Fruit fly (Drosophila melanogaster) whole organism, embryonic: ENCODE results near the gene CG10984.

ENCODE experiments used
- Bgb ChIP-seq: fragments of 200-800 bp; sonication (Bioruptor generic); IDR thresholded peaks from 2 replicates; pipeline ENCODE4 v1.3.6; 2022; ENCODE audit warnings: missing biosample characterization, missing genetic modification characterization; ENCODE audit not compliant: partially characterized antibody
- CG11696 ChIP-seq: fragments of 200-800 bp; sonication (Bioruptor generic); IDR thresholded peaks from 2 replicates; pipeline ENCODE4 v1.3.6; 2022; ENCODE audit warnings: missing biosample characterization, missing genetic modification characterization
- CG12659 ChIP-seq: fragments of 200-800 bp; sonication (Bioruptor generic); optimal IDR thresholded peaks from 3 replicates; lab custom pipeline; 2017; ENCODE audit warnings: mild to moderate bottlenecking, missing biosample characterization, missing genetic modification reagents, missing genetic modification characterization
- CG13287 ChIP-seq: fragments of 200-800 bp; sonication (Bioruptor generic); IDR thresholded peaks from 2 replicates; pipeline ENCODE4 v1.3.6; 2022; ENCODE audit warnings: missing biosample characterization, missing genetic modification characterization; ENCODE audit not compliant: partially characterized antibody
- CG14441 ChIP-seq: fragments of 200-800 bp; sonication (Bioruptor generic); IDR thresholded peaks from 2 replicates; pipeline ENCODE4 v1.3.6; 2022; ENCODE audit warnings: missing biosample characterization, missing genetic modification characterization
- CG15479 ChIP-seq: fragments of 200-800 bp; sonication (Bioruptor generic); optimal IDR thresholded peaks from 3 replicates; lab custom pipeline; 2019; ENCODE audit warnings: missing biosample characterization, mild to moderate bottlenecking, missing genetic modification characterization, moderate library complexity
- CG17361 ChIP-seq: fragments of 200-800 bp; sonication (Bioruptor generic); IDR thresholded peaks from 3 replicates; pipeline ENCODE4 v1.3.6; 2022; ENCODE audit warnings: missing biosample characterization, missing genetic modification characterization
- CG1792 ChIP-seq: fragments of 200-800 bp; sonication (Bioruptor generic); optimal IDR thresholded peaks from 2 replicates; lab custom pipeline; 2016; ENCODE audit warnings: missing biosample characterization, missing genetic modification characterization
- CG2116 ChIP-seq: fragments of 200-800 bp; sonication (Bioruptor generic); optimal IDR thresholded peaks from 3 replicates; lab custom pipeline; 2018; ENCODE audit warnings: missing biosample characterization, mild to moderate bottlenecking, missing genetic modification characterization
- CG4328 ChIP-seq: fragments of 200-800 bp; sonication (Bioruptor generic); optimal IDR thresholded peaks from 3 replicates; lab custom pipeline; 2017; ENCODE audit warnings: missing biosample characterization, missing genetic modification reagents, missing genetic modification characterization
- CG43689 ChIP-seq: fragments of 200-800 bp; sonication (Bioruptor generic); IDR thresholded peaks from 2 replicates; pipeline ENCODE4 v1.3.6; 2022; ENCODE audit warnings: missing biosample characterization, missing genetic modification characterization
- CG6254 ChIP-seq: fragments of 200-800 bp; sonication (Bioruptor generic); optimal IDR thresholded peaks from 3 replicates; lab custom pipeline; 2017; ENCODE audit warnings: mild to moderate bottlenecking, missing biosample characterization, missing genetic modification reagents, missing genetic modification characterization
- CG7839 ChIP-seq: fragments of 200-800 bp; sonication (Bioruptor generic); optimal IDR thresholded peaks from 3 replicates; lab custom pipeline; 2018; ENCODE audit warnings: missing biosample characterization, mild to moderate bottlenecking, missing genetic modification characterization, moderate library complexity
- CG8478 ChIP-seq: fragments of >200 bp; optimal IDR thresholded peaks from 2 replicates; lab custom pipeline; 2018
- CHES-1-like ChIP-seq: fragments of 200-800 bp; sonication (Bioruptor generic); optimal IDR thresholded peaks from 2 replicates; lab custom pipeline; 2016; ENCODE audit warnings: missing biosample characterization, missing genetic modification characterization
- Doc3 ChIP-seq: fragments of 200-800 bp; sonication (Bioruptor generic); IDR thresholded peaks from 3 replicates; pipeline ENCODE4 v1.3.6; 2022; ENCODE audit warnings: missing biosample characterization, missing genetic modification characterization; ENCODE audit not compliant: partially characterized antibody
- Dref ChIP-seq: fragments of 200-800 bp; sonication (Bioruptor generic); IDR thresholded peaks from 2 replicates; pipeline ENCODE4 v1.3.6; 2022; ENCODE audit warnings: missing biosample characterization, missing genetic modification characterization
- Fer3 ChIP-seq: fragments of 200-800 bp; sonication (Bioruptor generic); optimal IDR thresholded peaks from 2 replicates; lab custom pipeline; 2018; ENCODE audit warnings: missing biosample characterization, mild to moderate bottlenecking, missing genetic modification characterization, moderate library complexity
- H2.0 ChIP-seq: fragments of 200-800 bp; sonication (Bioruptor generic); IDR thresholded peaks from 2 replicates; pipeline ENCODE4 v1.3.6; 2022; ENCODE audit warnings: missing biosample characterization, missing genetic modification characterization
- Hand ChIP-seq: fragments of 200-800 bp; sonication (Bioruptor generic); optimal IDR thresholded peaks from 2 replicates; lab custom pipeline; 2017; ENCODE audit warnings: mild to moderate bottlenecking, missing biosample characterization, missing genetic modification reagents, missing genetic modification characterization
- Lhr ChIP-seq: fragments of 200-800 bp; sonication (Bioruptor generic); optimal IDR thresholded peaks from 3 replicates; lab custom pipeline; 2017; ENCODE audit warnings: mild to moderate bottlenecking, missing biosample characterization, missing genetic modification reagents, missing genetic modification characterization
- Med ChIP-seq: fragments of 200-800 bp; sonication (Bioruptor generic); peaks from one replicate; lab custom pipeline; 2016; ENCODE audit warnings: missing biosample characterization, missing genetic modification characterization, mild to moderate bottlenecking, inconsistent platforms, moderate library complexity
- Pdp1 ChIP-seq, 2 experiments: fragments of 200-800 bp; sonication (Bioruptor generic); optimal IDR thresholded peaks; 3 replicates each; lab custom pipeline; 2016; ENCODE audit warnings: missing biosample characterization in 2 of 2, missing genetic modification characterization in 2 of 2, mild to moderate bottlenecking in 1 of 2, moderate library complexity in 1 of 2
- Side ChIP-seq: fragments of 200-800 bp; sonication (Bioruptor generic); optimal IDR thresholded peaks from 2 replicates; lab custom pipeline; 2016; ENCODE audit warnings: missing biosample characterization, missing genetic modification characterization
- Tbp ChIP-seq: fragments of >200 bp; optimal IDR thresholded peaks from 2 replicates; lab custom pipeline; 2018; ENCODE audit warnings: missing biosample characterization, missing genetic modification characterization
- Trl ChIP-seq, 3 experiments: fragments of >200 bp in 2 of 3; fragments of 200-800 bp in 1 of 3; sonication (Bioruptor generic) in 1 of 3; optimal IDR thresholded peaks; 2 replicates in 1 of 3; 3 replicates in 2 of 3; lab custom pipeline; 2016 to 2017; ENCODE audit warnings: missing biosample characterization in 1 of 3, missing genetic modification characterization in 1 of 3
- az2 ChIP-seq: fragments of 200-800 bp; sonication (Bioruptor generic); optimal IDR thresholded peaks from 3 replicates; lab custom pipeline; 2016; ENCODE audit warnings: missing biosample characterization, missing genetic modification characterization
- bbx ChIP-seq: fragments of 200-800 bp; sonication (Bioruptor generic); IDR thresholded peaks from 2 replicates; pipeline ENCODE4 v1.3.6; 2022; ENCODE audit warnings: missing biosample characterization, missing genetic modification characterization; ENCODE audit not compliant: partially characterized antibody
- crol ChIP-seq: fragments of 200-800 bp; sonication (Bioruptor generic); IDR thresholded peaks from 2 replicates; pipeline ENCODE4 v1.3.6; 2022; ENCODE audit warnings: missing biosample characterization, missing genetic modification characterization
- disco-r ChIP-seq: fragments of 200-800 bp; sonication (Bioruptor generic); optimal IDR thresholded peaks from 2 replicates; lab custom pipeline; 2016; ENCODE audit warnings: missing biosample characterization, missing genetic modification characterization
- dpn ChIP-seq, 2 experiments: fragments of 200-800 bp; sonication (Bioruptor generic); optimal IDR thresholded peaks; 3 replicates each; lab custom pipeline; 2016; ENCODE audit warnings: missing biosample characterization in 2 of 2, missing genetic modification characterization in 2 of 2
- exex ChIP-seq: fragments of 200-800 bp; sonication (Bioruptor generic); optimal IDR thresholded peaks from 4 replicates; lab custom pipeline; 2018; ENCODE audit warnings: missing biosample characterization, mild to moderate bottlenecking, missing genetic modification characterization, moderate library complexity
- fd64A ChIP-seq: fragments of 200-800 bp; sonication (Bioruptor generic); optimal IDR thresholded peaks from 3 replicates; lab custom pipeline; 2018; ENCODE audit warnings: missing biosample characterization, mild to moderate bottlenecking, missing genetic modification characterization
- jigr1 ChIP-seq: fragments of 200-800 bp; sonication (Bioruptor generic); IDR thresholded peaks from 3 replicates; pipeline ENCODE4 v1.3.6; 2022; ENCODE audit warnings: missing biosample characterization, missing genetic modification characterization
- jumu ChIP-seq: fragments of 200-800 bp; sonication (Bioruptor generic); optimal IDR thresholded peaks from 3 replicates; lab custom pipeline; 2016; ENCODE audit warnings: missing biosample characterization, missing genetic modification characterization
- kni ChIP-seq: fragments of 200-800 bp; sonication (Bioruptor generic); optimal IDR thresholded peaks from 3 replicates; lab custom pipeline; 2017; ENCODE audit warnings: mild to moderate bottlenecking, missing biosample characterization, missing genetic modification reagents, missing genetic modification characterization
- mirr ChIP-seq: fragments of 200-800 bp; sonication (Bioruptor generic); optimal IDR thresholded peaks from 3 replicates; lab custom pipeline; 2018; ENCODE audit warnings: missing biosample characterization, mild to moderate bottlenecking, missing genetic modification characterization
- pros ChIP-seq: fragments of 200-800 bp; sonication (Bioruptor generic); optimal IDR thresholded peaks from 3 replicates; lab custom pipeline; 2019; ENCODE audit warnings: missing biosample characterization, mild to moderate bottlenecking, missing genetic modification characterization, moderate library complexity
- seq ChIP-seq: fragments of 200-800 bp; sonication (Bioruptor generic); IDR thresholded peaks from 2 replicates; pipeline ENCODE4 v1.3.6; 2022; ENCODE audit warnings: missing biosample characterization, missing genetic modification characterization
- sna ChIP-seq: fragments of 200-800 bp; sonication (Bioruptor generic); IDR thresholded peaks from 2 replicates; pipeline ENCODE4 v1.3.6; 2022; ENCODE audit warnings: missing biosample characterization, missing genetic modification characterization; ENCODE audit not compliant: partially characterized antibody
- stc ChIP-seq: fragments of 200-800 bp; sonication (Bioruptor generic); IDR thresholded peaks from 2 replicates; pipeline ENCODE4 v1.3.6; 2022; ENCODE audit warnings: missing biosample characterization, missing genetic modification characterization

CG10984 gene

DNA sequence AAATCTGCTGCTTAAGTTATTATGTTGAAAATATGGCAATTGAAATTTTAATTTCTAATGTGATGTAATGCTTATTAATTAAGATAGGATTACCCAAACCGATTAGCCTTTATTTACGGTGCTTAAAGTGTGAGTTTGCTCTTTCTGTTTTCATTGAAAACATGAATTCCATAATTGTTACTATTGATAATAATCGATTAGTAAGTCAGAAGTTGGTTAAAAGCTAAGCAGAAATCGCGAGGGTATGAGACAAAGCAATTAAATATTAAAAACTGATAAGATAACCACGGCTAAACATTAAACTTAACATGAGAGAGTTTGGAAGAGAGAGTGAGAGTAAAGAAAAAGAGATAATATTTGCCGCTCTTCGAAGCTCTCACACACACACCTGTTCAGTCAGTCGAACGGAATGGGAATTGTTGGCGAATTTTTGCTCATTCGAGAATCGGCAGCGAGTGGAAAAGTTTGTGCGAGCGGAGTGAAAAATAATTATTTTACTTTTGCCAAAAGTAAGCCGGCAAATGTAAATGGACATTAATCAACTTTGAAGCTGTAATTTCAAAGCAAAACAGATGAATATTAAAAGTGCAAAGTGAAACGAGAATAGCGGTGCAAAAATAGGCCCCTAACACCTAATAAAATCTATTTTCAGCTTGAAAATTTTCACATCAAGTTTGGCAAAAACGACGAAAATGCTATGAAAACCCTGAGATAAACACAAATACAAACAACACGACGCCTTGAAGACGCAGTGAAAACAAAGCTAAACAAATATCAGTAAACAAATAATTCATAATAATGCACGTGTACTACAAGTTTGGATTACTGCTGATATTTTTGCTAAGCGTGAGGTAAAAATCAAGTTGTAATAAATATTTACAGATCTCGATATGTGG lies 41.1 kb downstream of the CG10984 start (continued):
- TF ChIP-seq CG15479 (GFP tag; lab: Kevin White, UChicago) (no peak), Trl (optimal IDR thresholded peaks at IDR 0.05; lab: Kevin White, UChicago) (peak; percentile 68 to 93), Trl (GFP tag; optimal IDR thresholded peaks at IDR 0.05; lab: Kevin White, UChicago) (no peak), Hand (GFP tag; lab: Kevin White, UChicago) (no peak), Pdp1 (GFP tag; optimal IDR thresholded peaks at IDR 0.05; lab: Kevin White, UChicago) (peak in 1 of 2 experiments; percentile 48), CG1792 (GFP tag; lab: Kevin White, UChicago) (no peak), CG7839 (tag; lab: Kevin White, UChicago) (no peak), CG12659 (GFP tag; lab: Kevin White, UChicago) (no peak), mirr (GFP tag; lab: Kevin White, UChicago) (peak; percentile 49), H2.0 (GFP tag; lab: Robert Waterston, UW) (no peak), CHES-1-like (GFP tag; lab: Kevin White, UChicago) (no peak), jigr1 (no peak), pros (GFP tag; lab: Kevin White, UChicago) (no peak), Tbp (GFP tag; lab: Kevin White, UChicago) (no peak), disco-r (no peak), Dref (GFP tag; lab: Robert Waterston, UW) (no peak), seq (0 out of 2 replicates have a peak, but pooled peaks have one; percentile 31), CG43689 (GFP tag; lab: Robert Waterston, UW) (no peak), CG2116 (GFP tag; lab: Kevin White, UChicago) (no peak), Lhr (GFP tag; lab: Kevin White, UChicago) (no peak), Side (GFP tag; lab: Kevin White, UChicago) (no peak), stc (GFP tag; lab: Robert Waterston, UW) (no peak), CG4328 (no peak), sna (GFP tag; lab: Robert Waterston, UW) (no peak), CG17361 (GFP tag; lab: Robert Waterston, UW) (no peak), az2 (GFP tag; lab: Kevin White, UChicago) (no peak), CG6254 (GFP tag; lab: Kevin White, UChicago) (no peak), Bgb (GFP tag; lab: Robert Waterston, UW) (no peak), Fer3 (tag; lab: Kevin White, UChicago) (no peak), CG11696 (0 out of 2 replicates have a peak, but pooled peaks have one; percentile 6), Med (GFP tag; lab: Kevin White, UChicago) (peak; percentile 78), CG14441 (GFP tag; lab: Robert Waterston, UW) (no peak), dpn (GFP tag; optimal IDR thresholded peaks at IDR 0.05; lab: Kevin White, UChicago) (no peak), CG13287 (GFP tag; lab: Robert Waterston, UW) (no peak), crol (GFP tag; lab: Robert Waterston, UW) (no peak), CG8478 (no peak), jumu (GFP tag; lab: Kevin White, UChicago) (no peak), exex (tag; lab: Kevin White, UChicago) (peak; percentile 95), fd64A (GFP tag; lab: Kevin White, UChicago) (no peak), bbx (GFP tag; lab: Robert Waterston, UW) (no peak), kni (GFP tag; lab: Kevin White, UChicago) (no peak), Doc3 (GFP tag; lab: Robert Waterston, UW) (no peak)
